Worm (Caenorhabditis elegans) whole organism, L1 larva: Measurements from ENCODE around the gene srh-297.

ENCODE experiments used
- C16A3.4 ChIP-seq: fragments of 150-350 bp; optimal IDR thresholded peaks from 2 replicates; lab custom pipeline; 2014; ENCODE audit warnings: missing biosample characterization, missing genetic modification characterization
- blmp-1 ChIP-seq: fragments of 150-350 bp; optimal IDR thresholded peaks from 2 replicates; lab custom pipeline; 2014; ENCODE audit warnings: missing biosample characterization, missing genetic modification characterization
- elt-2 ChIP-seq: sonication (generic microtip); optimal IDR thresholded peaks from 2 replicates; lab custom pipeline; 2016; ENCODE audit warnings: missing genetic modification characterization, mild to moderate bottlenecking, inconsistent platforms, missing compliant biosample characterization, missing genetic modification reagents
- elt-3 ChIP-seq, 6 experiments: fragments of 150-350 bp in 1 of 6; sonication (generic microtip); optimal IDR thresholded peaks; 2 replicates each; lab custom pipeline; 2017 to 2018; ENCODE audit warnings: missing biosample characterization in 6 of 6, missing genetic modification characterization in 6 of 6, inconsistent platforms in 1 of 6
- mep-1 ChIP-seq: fragments of 150-350 bp; optimal IDR thresholded peaks from 2 replicates; lab custom pipeline; 2014; ENCODE audit warnings: missing biosample characterization, missing genetic modification characterization
- tbx-2 ChIP-seq: sonication (generic microtip); optimal IDR thresholded peaks from 2 replicates; lab custom pipeline; 2016; ENCODE audit warnings: missing genetic modification characterization, missing compliant biosample characterization
- unc-62 ChIP-seq: fragments of 150-350 bp; optimal IDR thresholded peaks from 2 replicates; lab custom pipeline; 2014; ENCODE audit warnings: missing biosample characterization, missing genetic modification reagents, missing genetic modification characterization
- zag-1 ChIP-seq: fragments of 150-350 bp; optimal IDR thresholded peaks from 2 replicates; lab custom pipeline; 2014; ENCODE audit warnings: missing biosample characterization, missing genetic modification characterization

DNA sequence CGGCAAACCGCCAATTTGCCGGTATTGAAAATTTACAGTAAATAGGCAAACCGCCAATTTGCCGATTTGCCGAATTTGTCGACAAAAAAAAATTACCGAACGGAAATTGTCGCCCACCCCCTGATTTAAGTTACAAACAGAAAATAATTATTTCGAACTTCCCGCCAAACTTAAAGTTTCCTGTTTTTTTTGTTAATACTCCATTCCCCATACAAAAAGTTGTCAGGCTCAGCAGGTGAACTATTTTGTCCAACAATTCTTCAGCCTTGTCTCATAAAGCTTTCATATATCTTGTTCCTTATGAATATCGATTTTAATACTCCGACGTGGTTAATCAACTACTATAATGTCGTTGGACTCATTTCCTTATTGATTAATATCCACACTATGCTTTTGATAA, 26.9 kb downstream of the srh-297 start, which contains the start of gene sri-50:
- TF ChIP-seq elt-3 (tag; optimal IDR thresholded peaks at IDR 0.05; lab: Kevin White, UChicago): no peak
- TF ChIP-seq elt-2: no peak
- TF ChIP-seq C16A3.4 (tag; lab: Kevin White, UChicago): no peak
- TF ChIP-seq unc-62 (GFP tag; lab: Kevin White, UChicago): no peak
- no peak for TF ChIP-seq blmp-1
- TF ChIP-seq tbx-2 (tag; lab: Kevin White, UChicago): no peak
- no peak for TF ChIP-seq zag-1 (tag; lab: Kevin White, UChicago)
- TF ChIP-seq mep-1 (tag; lab: Kevin White, UChicago): no peak
